Worm (Caenorhabditis elegans) whole organism, late embryonic: ENCODE data around the gene puf-6.

Experiments used
- C08G9.2 ChIP-seq: sonication (generic microtip); optimal IDR thresholded peaks from 2 replicates; lab custom pipeline; 2016; ENCODE audit warnings: mild to moderate bottlenecking, missing genetic modification characterization, moderate library complexity, missing compliant biosample characterization
- C38D4.7 ChIP-seq: fragments of 200-800 bp; sonication (Bioruptor generic); optimal IDR thresholded peaks from 2 replicates; lab custom pipeline; 2018; ENCODE audit warnings: mild to moderate bottlenecking, missing genetic modification characterization, moderate library complexity, missing compliant biosample characterization
- K02D7.2 ChIP-seq: sonication (generic microtip); optimal IDR thresholded peaks from 2 replicates; lab custom pipeline; 2017; ENCODE audit warnings: mild to moderate bottlenecking, missing genetic modification characterization, missing compliant biosample characterization
- K09A11.1 ChIP-seq: sonication (generic microtip); optimal IDR thresholded peaks from 2 replicates; lab custom pipeline; 2017; ENCODE audit warnings: antibody characterized with exemption, mild to moderate bottlenecking, missing genetic modification characterization, missing compliant biosample characterization; ENCODE audit not compliant: insufficient read depth
- T23F11.4 ChIP-seq: fragments of 200-800 bp; sonication (Bioruptor generic); optimal IDR thresholded peaks from 2 replicates; lab custom pipeline; 2018; ENCODE audit warnings: mild to moderate bottlenecking, missing genetic modification characterization, missing compliant biosample characterization
- Y22D7AL.16 ChIP-seq: sonication (generic microtip); optimal IDR thresholded peaks from 2 replicates; lab custom pipeline; 2016; ENCODE audit warnings: missing genetic modification characterization, missing compliant biosample characterization
- ceh-14 ChIP-seq: sonication (generic microtip); optimal IDR thresholded peaks from 2 replicates; lab custom pipeline; 2016; ENCODE audit warnings: missing genotype, missing genetic modification characterization, missing compliant biosample characterization
- ceh-18 ChIP-seq: sonication (generic microtip); optimal IDR thresholded peaks from 2 replicates; lab custom pipeline; 2016; ENCODE audit warnings: missing genetic modification characterization, missing compliant biosample characterization
- ceh-19 ChIP-seq: fragments of 200-800 bp; sonication (Bioruptor generic); optimal IDR thresholded peaks from 2 replicates; lab custom pipeline; 2018; ENCODE audit warnings: mild to moderate bottlenecking, missing genetic modification characterization, missing compliant biosample characterization
- ceh-2 ChIP-seq: sonication (generic microtip); optimal IDR thresholded peaks from 2 replicates; lab custom pipeline; 2016; ENCODE audit warnings: missing genotype, missing genetic modification characterization, missing compliant biosample characterization
- ceh-22 ChIP-seq: sonication (generic microtip); optimal IDR thresholded peaks from 2 replicates; lab custom pipeline; 2017; ENCODE audit warnings: missing biosample characterization, missing genetic modification characterization
- ceh-31 ChIP-seq: sonication (generic microtip); optimal IDR thresholded peaks from 2 replicates; lab custom pipeline; 2016; ENCODE audit warnings: missing genetic modification characterization, missing compliant biosample characterization
- ceh-34 ChIP-seq: sonication (generic microtip); optimal IDR thresholded peaks from 2 replicates; lab custom pipeline; 2016; ENCODE audit warnings: mild to moderate bottlenecking, missing genetic modification characterization, missing compliant biosample characterization
- ceh-45 ChIP-seq: fragments of 200-800 bp; sonication (Bioruptor generic); IDR thresholded peaks from 2 replicates; pipeline ENCODE4 v1.3.6; 2022; ENCODE audit warnings: missing genetic modification reagents, missing genetic modification characterization, missing compliant biosample characterization
- ceh-6 ChIP-seq: fragments of 200-800 bp; sonication (Bioruptor generic); optimal IDR thresholded peaks from 2 replicates; lab custom pipeline; 2018; ENCODE audit warnings: mild to moderate bottlenecking, missing genetic modification characterization, missing compliant biosample characterization
- ceh-9 ChIP-seq: sonication (generic microtip); optimal IDR thresholded peaks from 2 replicates; lab custom pipeline; 2016; ENCODE audit warnings: mild to moderate bottlenecking, missing genetic modification characterization, inconsistent platforms, missing compliant biosample characterization
- dve-1 ChIP-seq: sonication (generic microtip); optimal IDR thresholded peaks from 2 replicates; lab custom pipeline; 2017; ENCODE audit warnings: antibody characterized with exemption, mild to moderate bottlenecking, missing genetic modification characterization, missing compliant biosample characterization
- elt-4 ChIP-seq: sonication (generic microtip); optimal IDR thresholded peaks from 2 replicates; lab custom pipeline; 2016; ENCODE audit warnings: missing genetic modification characterization, missing compliant biosample characterization
- ets-4 ChIP-seq: sonication (generic microtip); optimal IDR thresholded peaks from 2 replicates; lab custom pipeline; 2016; ENCODE audit warnings: missing genetic modification characterization, missing compliant biosample characterization
- eyg-1 ChIP-seq: sonication (generic microtip); optimal IDR thresholded peaks from 2 replicates; lab custom pipeline; 2016; ENCODE audit warnings: missing genotype, missing genetic modification characterization, missing compliant biosample characterization
- fax-1 ChIP-seq: sonication (generic microtip); optimal IDR thresholded peaks from 2 replicates; lab custom pipeline; 2016; ENCODE audit warnings: missing genotype, missing genetic modification characterization, missing compliant biosample characterization
- fkh-10 ChIP-seq: fragments of 150-350 bp; optimal IDR thresholded peaks from 2 replicates; lab custom pipeline; 2014; ENCODE audit warnings: missing biosample characterization, missing genetic modification reagents, missing genetic modification characterization
- hlh-15 ChIP-seq: sonication (generic microtip); optimal IDR thresholded peaks from 2 replicates; lab custom pipeline; 2016; ENCODE audit warnings: missing genetic modification characterization, missing compliant biosample characterization
- hlh-30 ChIP-seq: sonication (generic microtip); optimal IDR thresholded peaks from 2 replicates; lab custom pipeline; 2017; ENCODE audit warnings: antibody characterized with exemption, missing genetic modification characterization, missing compliant biosample characterization; ENCODE audit not compliant: insufficient read depth
- hlh-8 ChIP-seq: sonication (generic microtip); optimal IDR thresholded peaks from 2 replicates; lab custom pipeline; 2016; ENCODE audit warnings: missing genotype, missing genetic modification characterization, missing compliant biosample characterization
- lim-6 ChIP-seq: sonication (generic microtip); optimal IDR thresholded peaks from 2 replicates; lab custom pipeline; 2016; ENCODE audit warnings: missing genetic modification characterization, missing compliant biosample characterization
- madf-2 ChIP-seq: sonication (generic microtip); optimal IDR thresholded peaks from 2 replicates; lab custom pipeline; 2017; ENCODE audit warnings: missing genetic modification characterization, missing compliant biosample characterization
- mec-3 ChIP-seq: sonication (generic microtip); optimal IDR thresholded peaks from 2 replicates; lab custom pipeline; 2016; ENCODE audit warnings: borderline replicate concordance, missing genetic modification characterization, missing compliant biosample characterization
- nfya-1 ChIP-seq: sonication (generic microtip); optimal IDR thresholded peaks from 2 replicates; lab custom pipeline; 2017; ENCODE audit warnings: missing genetic modification characterization, mild to moderate bottlenecking, missing compliant biosample characterization, antibody characterized with exemption, moderate library complexity
- nhr-232 ChIP-seq: sonication (generic microtip); optimal IDR thresholded peaks from 2 replicates; lab custom pipeline; 2016; ENCODE audit warnings: missing genetic modification characterization, missing compliant biosample characterization
- npax-4 ChIP-seq: sonication (generic microtip); optimal IDR thresholded peaks from 2 replicates; lab custom pipeline; 2016; ENCODE audit warnings: missing genetic modification characterization, missing compliant biosample characterization
- pag-3 ChIP-seq: sonication (generic microtip); optimal IDR thresholded peaks from 2 replicates; lab custom pipeline; 2016; ENCODE audit warnings: missing compliant biosample characterization, missing genetic modification characterization, borderline replicate concordance
- ref-2 ChIP-seq: sonication (generic microtip); optimal IDR thresholded peaks from 2 replicates; lab custom pipeline; 2016; ENCODE audit warnings: missing genetic modification characterization, missing compliant biosample characterization
- rnt-1 ChIP-seq: sonication (generic microtip); optimal IDR thresholded peaks from 2 replicates; lab custom pipeline; 2016; ENCODE audit warnings: missing genetic modification characterization, missing compliant biosample characterization
- sdc-2 ChIP-seq: sonication (generic microtip); optimal IDR thresholded peaks from 2 replicates; lab custom pipeline; 2016; ENCODE audit warnings: missing genotype, missing genetic modification characterization, missing compliant biosample characterization
- sox-4 ChIP-seq: sonication (generic microtip); optimal IDR thresholded peaks from 2 replicates; lab custom pipeline; 2017; ENCODE audit warnings: mild to moderate bottlenecking, missing genetic modification characterization, inconsistent platforms, missing compliant biosample characterization
- syd-9 ChIP-seq: sonication (generic microtip); optimal IDR thresholded peaks from 2 replicates; lab custom pipeline; 2016; ENCODE audit warnings: mild to moderate bottlenecking, missing genetic modification characterization, moderate library complexity, missing compliant biosample characterization
- tbx-2 ChIP-seq: sonication (generic microtip); optimal IDR thresholded peaks from 2 replicates; lab custom pipeline; 2016; ENCODE audit warnings: missing genetic modification characterization, missing compliant biosample characterization
- tbx-7 ChIP-seq: sonication (generic microtip); optimal IDR thresholded peaks from 2 replicates; lab custom pipeline; 2016; ENCODE audit warnings: missing genotype, missing genetic modification characterization, missing compliant biosample characterization
- unc-3 ChIP-seq, 2 experiments: fragments of 200-800 bp in 1 of 2; sonication (Bioruptor generic) in 1 of 2; sonication (generic microtip) in 1 of 2; conservative IDR thresholded peaks in 1 of 2; optimal IDR thresholded peaks in 1 of 2; 2 replicates each; pipeline versions ENCODE4 v1.3.6 to Lab custom; 2016 to 2022; ENCODE audit warnings: missing compliant biosample characterization in 2 of 2, missing genetic modification characterization in 2 of 2, missing genetic modification reagents in 1 of 2
- zip-5 ChIP-seq: sonication (generic microtip); optimal IDR thresholded peaks from 2 replicates; lab custom pipeline; 2016; ENCODE audit warnings: missing genetic modification characterization, missing compliant biosample characterization

Gene puf-6

ce11 chrII:13030567-13031188 is 12.6 kb downstream of the puf-6 start (continued):
- TF ChIP-seq ceh-31 (tag; lab: Kevin White, UChicago), result peak; percentile 18
- no peak for TF ChIP-seq npax-4 (tag; lab: Kevin White, UChicago)
- no peak for TF ChIP-seq madf-2 (tag; lab: Kevin White, UChicago)
- TF ChIP-seq ceh-45 (GFP tag; lab: Robert Waterston, UW), result no peak
- TF ChIP-seq Y22D7AL.16 (tag; lab: Kevin White, UChicago), result no peak
- TF ChIP-seq elt-4 (tag; lab: Kevin White, UChicago), result no peak
- TF ChIP-seq fax-1 (tag; lab: Kevin White, UChicago), result no peak
- TF ChIP-seq zip-5 (tag; lab: Kevin White, UChicago), result no peak
- TF ChIP-seq hlh-15 (tag; lab: Kevin White, UChicago), result no peak
- TF ChIP-seq lim-6 (tag; lab: Kevin White, UChicago), result no peak
- peak; percentile 12 for TF ChIP-seq hlh-8 (tag; lab: Kevin White, UChicago)
- no peak for TF ChIP-seq sox-4 (tag; lab: Kevin White, UChicago)
- no peak for TF ChIP-seq K02D7.2 (tag; lab: Kevin White, UChicago)
- TF ChIP-seq rnt-1 (tag; lab: Kevin White, UChicago), result no peak
- TF ChIP-seq C08G9.2 (tag; lab: Kevin White, UChicago), result no peak
- TF ChIP-seq ceh-2, result peak; percentile 4
- TF ChIP-seq T23F11.4 (GFP tag; lab: Kevin White, UChicago), result no peak
- TF ChIP-seq ceh-22 (tag; lab: Kevin White, UChicago), result no peak
- peak; percentile 50 for TF ChIP-seq ceh-18 (tag; lab: Kevin White, UChicago)
- TF ChIP-seq nfya-1, result peak; percentile 80
- no peak for TF ChIP-seq C38D4.7
- TF ChIP-seq ceh-9 (tag; lab: Kevin White, UChicago), result no peak
- no peak for TF ChIP-seq ref-2
- no peak for TF ChIP-seq unc-3 (GFP tag; conservative IDR thresholded peaks at IDR 0.05; lab: Robert Waterston, UW)
- no peak for TF ChIP-seq unc-3 (tag; optimal IDR thresholded peaks at IDR 0.05; lab: Kevin White, UChicago)
- TF ChIP-seq tbx-2 (tag; lab: Kevin White, UChicago), result peak; percentile 55
- TF ChIP-seq dve-1 (tag; lab: Kevin White, UChicago), result peak; percentile 69
- no peak for TF ChIP-seq K09A11.1 (tag; lab: Kevin White, UChicago)
- no peak for TF ChIP-seq eyg-1 (tag; lab: Kevin White, UChicago)
- TF ChIP-seq tbx-7 (tag; lab: Kevin White, UChicago), result no peak
- TF ChIP-seq ceh-14, result no peak
- TF ChIP-seq ceh-6 (GFP tag; lab: Kevin White, UChicago), result no peak
- TF ChIP-seq ets-4 (tag; lab: Kevin White, UChicago), result peak; percentile 25
- TF ChIP-seq mec-3, result no peak
- TF ChIP-seq syd-9 (tag; lab: Kevin White, UChicago), result no peak
- TF ChIP-seq, all 69 proteins: peak for 12

ce11 chrII:13030051-13030437 is 13.2 kb downstream of the puf-6 start:
- TF ChIP-seq pag-3 (tag; lab: Kevin White, UChicago) (no peak), syd-9 (tag; lab: Kevin White, UChicago) (no peak), fkh-10 (GFP tag; lab: Kevin White, UChicago) (no peak), ceh-19 (peak; percentile 19), C08G9.2 (tag; lab: Kevin White, UChicago) (no peak), nhr-232 (tag; lab: Kevin White, UChicago) (no peak), hlh-30 (no peak), sdc-2 (tag; lab: Kevin White, UChicago) (no peak), T23F11.4 (GFP tag; lab: Kevin White, UChicago) (no peak), dve-1 (tag; lab: Kevin White, UChicago) (no peak), lim-6 (tag; lab: Kevin White, UChicago) (no peak), sox-4 (tag; lab: Kevin White, UChicago) (no peak), ceh-31 (tag; lab: Kevin White, UChicago) (peak; percentile 30), ceh-34 (tag; lab: Kevin White, UChicago) (peak; percentile 59)
